Fruit fly (Drosophila melanogaster) whole organism, prepupa: Measurements from ENCODE around the gene Tm1.
A peak's percentile ranks its signal among the peaks of the same experiment; 100 is the strongest.

Experiments
- CG10631 ChIP-seq: fragments of 200-800 bp; sonication (Bioruptor generic); optimal IDR thresholded peaks from 2 replicates; lab custom pipeline; 2016; ENCODE audit warnings: missing biosample characterization, missing genetic modification characterization
- CG10669 ChIP-seq: fragments of 200-800 bp; sonication (Bioruptor generic); optimal IDR thresholded peaks from 3 replicates; lab custom pipeline; 2018; ENCODE audit warnings: missing biosample characterization, mild to moderate bottlenecking, missing genetic modification characterization, moderate library complexity
- CG11294 ChIP-seq: fragments of 200-800 bp; sonication (Bioruptor generic); IDR thresholded peaks from 2 replicates; pipeline ENCODE4 v1.3.6; 2022; ENCODE audit warnings: missing biosample characterization, missing genetic modification characterization
- CG15336 ChIP-seq: fragments of 200-800 bp; sonication (Bioruptor generic); IDR thresholded peaks from 2 replicates; pipeline ENCODE4 v1.3.6; 2022; ENCODE audit warnings: missing biosample characterization, missing genetic modification characterization
- CG1621 ChIP-seq: fragments of 200-800 bp; sonication (Bioruptor generic); optimal IDR thresholded peaks from 3 replicates; lab custom pipeline; 2018; ENCODE audit warnings: missing biosample characterization, mild to moderate bottlenecking, missing genetic modification characterization
- CG3032 ChIP-seq: fragments of 200-800 bp; optimal IDR thresholded peaks from 2 replicates; lab custom pipeline; 2019; ENCODE audit warnings: missing biosample characterization, mild to moderate bottlenecking, missing genetic modification characterization, moderate library complexity
- CG31627 ChIP-seq: fragments of 200-800 bp; sonication (Bioruptor generic); optimal IDR thresholded peaks from 3 replicates; lab custom pipeline; 2016; ENCODE audit warnings: missing biosample characterization, missing genetic modification characterization
- CG34406 ChIP-seq: fragments of 200-800 bp; sonication (Bioruptor generic); optimal IDR thresholded peaks from 3 replicates; lab custom pipeline; 2016; ENCODE audit warnings: missing biosample characterization, missing genetic modification characterization
- CG3919 ChIP-seq: fragments of 200-800 bp; sonication (Bioruptor generic); optimal IDR thresholded peaks from 3 replicates; lab custom pipeline; 2016; ENCODE audit warnings: missing biosample characterization, missing genetic modification characterization
- CG6163 ChIP-seq: fragments of 200-800 bp; sonication (Bioruptor generic); IDR thresholded peaks from 3 replicates; pipeline ENCODE4 v1.3.6; 2022; ENCODE audit warnings: missing biosample characterization, missing genetic modification characterization
- CG6276 ChIP-seq: fragments of 200-800 bp; sonication (Bioruptor generic); optimal IDR thresholded peaks from 2 replicates; lab custom pipeline; 2017; ENCODE audit warnings: missing biosample characterization, mild to moderate bottlenecking, missing genetic modification characterization
- CG6854 ChIP-seq: fragments of 200-800 bp; sonication (Bioruptor generic); optimal IDR thresholded peaks from 2 replicates; lab custom pipeline; 2017; ENCODE audit warnings: missing biosample characterization, mild to moderate bottlenecking, missing genetic modification characterization
- CG8119 ChIP-seq: fragments of 200-800 bp; sonication (Bioruptor generic); IDR thresholded peaks from 3 replicates; pipeline ENCODE4 v1.3.6; 2022; ENCODE audit warnings: missing biosample characterization, missing genetic modification characterization
- CG8319 ChIP-seq: fragments of 200-800 bp; sonication (Bioruptor generic); optimal IDR thresholded peaks from 3 replicates; lab custom pipeline; 2016; ENCODE audit warnings: missing biosample characterization, missing genetic modification characterization
- CG9139 ChIP-seq: fragments of 200-800 bp; sonication (Bioruptor generic); optimal IDR thresholded peaks from 3 replicates; lab custom pipeline; 2017; ENCODE audit warnings: missing biosample characterization, mild to moderate bottlenecking, missing genetic modification characterization
- Eip93F ChIP-seq: fragments of 200-800 bp; sonication (Bioruptor generic); optimal IDR thresholded peaks from 2 replicates; lab custom pipeline; 2016; ENCODE audit warnings: missing biosample characterization, mild to moderate bottlenecking, missing genetic modification characterization
- Hr39 ChIP-seq: fragments of 200-800 bp; sonication (Bioruptor generic); optimal IDR thresholded peaks from 2 replicates; lab custom pipeline; 2016; ENCODE audit warnings: missing biosample characterization, missing genetic modification characterization
- Met ChIP-seq: fragments of 200-800 bp; sonication (Bioruptor generic); optimal IDR thresholded peaks from 3 replicates; lab custom pipeline; 2016; ENCODE audit warnings: missing biosample characterization, missing genetic modification characterization
- Smox ChIP-seq: fragments of 200-800 bp; sonication (Bioruptor generic); optimal IDR thresholded peaks from 3 replicates; lab custom pipeline; 2016; ENCODE audit warnings: missing biosample characterization, missing genetic modification characterization
- Sox102F ChIP-seq: fragments of 200-800 bp; sonication (Bioruptor generic); optimal IDR thresholded peaks from 2 replicates; lab custom pipeline; 2016; ENCODE audit warnings: missing biosample characterization, mild to moderate bottlenecking, missing genetic modification characterization
- Sox15 ChIP-seq: fragments of 200-800 bp; sonication (Bioruptor generic); optimal IDR thresholded peaks from 3 replicates; lab custom pipeline; 2016; ENCODE audit warnings: missing biosample characterization, missing genetic modification characterization
- cyc ChIP-seq: fragments of 200-800 bp; sonication (Bioruptor generic); optimal IDR thresholded peaks from 3 replicates; lab custom pipeline; 2016; ENCODE audit warnings: missing biosample characterization, missing genetic modification characterization
- dsx ChIP-seq: fragments of 200-800 bp; optimal IDR thresholded peaks from 3 replicates; lab custom pipeline; 2019; ENCODE audit warnings: missing biosample characterization, mild to moderate bottlenecking, missing genetic modification characterization, moderate library complexity; ENCODE audit not compliant: poor library complexity, severe bottlenecking
- eg ChIP-seq: fragments of 200-800 bp; sonication (Bioruptor generic); IDR thresholded peaks from 3 replicates; pipeline ENCODE4 v1.3.6; 2022; ENCODE audit warnings: missing biosample characterization, missing genetic modification characterization
- esn ChIP-seq: fragments of 200-800 bp; sonication (Bioruptor generic); optimal IDR thresholded peaks from 2 replicates; lab custom pipeline; 2016; ENCODE audit warnings: missing biosample characterization, mild to moderate bottlenecking, missing genetic modification characterization, moderate library complexity
- fkh ChIP-seq: fragments of 200-800 bp; sonication (Bioruptor generic); optimal IDR thresholded peaks from 3 replicates; lab custom pipeline; 2017; ENCODE audit warnings: missing biosample characterization, mild to moderate bottlenecking, missing genetic modification characterization, moderate library complexity
- net ChIP-seq: fragments of 200-800 bp; sonication (Bioruptor generic); optimal IDR thresholded peaks from 3 replicates; lab custom pipeline; 2016; ENCODE audit warnings: missing biosample characterization, missing genetic modification characterization
- pdm3 ChIP-seq: fragments of 200-800 bp; sonication (Bioruptor generic); optimal IDR thresholded peaks from 3 replicates; lab custom pipeline; 2016; ENCODE audit warnings: missing biosample characterization, missing genetic modification characterization
- ss ChIP-seq, 2 experiments: fragments of 200-800 bp; sonication (Bioruptor generic); optimal IDR thresholded peaks; 2 replicates in 1 of 2; 3 replicates in 1 of 2; lab custom pipeline; 2017 to 2018; ENCODE audit warnings: mild to moderate bottlenecking in 2 of 2, missing biosample characterization in 2 of 2, missing genetic modification characterization in 2 of 2, moderate library complexity in 1 of 2
- svp ChIP-seq: fragments of 200-800 bp; sonication (Bioruptor generic); peaks from one replicate; lab custom pipeline; 2016; ENCODE audit warnings: missing biosample characterization, missing genetic modification characterization

Tm1 gene

DNA sequence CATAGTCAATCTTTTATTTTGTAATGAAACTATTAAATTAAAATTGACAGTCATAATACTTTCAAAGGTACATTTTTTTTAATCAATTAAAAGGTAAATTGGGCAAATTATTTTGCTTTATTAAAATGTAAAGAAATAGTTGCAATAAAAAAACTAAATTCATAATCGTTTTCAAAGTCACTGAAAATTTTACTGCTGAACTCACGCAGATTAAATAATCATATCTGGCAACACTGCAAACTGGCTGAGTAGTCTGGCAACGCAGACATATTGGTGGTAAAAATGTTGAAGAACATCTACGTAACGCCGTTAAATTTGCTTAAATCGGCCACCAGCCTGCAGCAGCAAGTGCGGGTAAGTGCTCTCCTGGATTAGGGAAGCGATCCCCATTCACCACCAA lies 52.5 kb downstream of the Tm1 start, which contains the start of gene mRpL9:
TSS of gene mRpL9 (plus strand) at position 267 of the 400 bp plus-strand sequence.
- TF ChIP-seq Eip93F (GFP tag; lab: Kevin White, UChicago) (no peak), CG31627 (peak; percentile 26), eg (GFP tag; lab: Robert Waterston, UW) (no peak), CG10631 (GFP tag; lab: Kevin White, UChicago) (no peak), CG11294 (no peak), Sox102F (GFP tag; lab: Kevin White, UChicago) (no peak), net (no peak), ss (GFP tag; optimal IDR thresholded peaks at IDR 0.05; lab: Kevin White, UChicago) (no peak), CG8119 (GFP tag; lab: Robert Waterston, UW) (no peak), cyc (GFP tag; lab: Kevin White, UChicago) (peak; percentile 33), Smox (GFP tag; lab: Kevin White, UChicago) (no peak), Hr39 (no peak), Met (no peak), CG15336 (GFP tag; lab: Robert Waterston, UW) (no peak), CG3032 (peak; percentile 31), fkh (GFP tag; lab: Kevin White, UChicago) (no peak), CG3919 (GFP tag; lab: Kevin White, UChicago) (no peak), esn (GFP tag; lab: Kevin White, UChicago) (peak; percentile 40), CG6163 (GFP tag; lab: Robert Waterston, UW) (no peak)

DNA sequence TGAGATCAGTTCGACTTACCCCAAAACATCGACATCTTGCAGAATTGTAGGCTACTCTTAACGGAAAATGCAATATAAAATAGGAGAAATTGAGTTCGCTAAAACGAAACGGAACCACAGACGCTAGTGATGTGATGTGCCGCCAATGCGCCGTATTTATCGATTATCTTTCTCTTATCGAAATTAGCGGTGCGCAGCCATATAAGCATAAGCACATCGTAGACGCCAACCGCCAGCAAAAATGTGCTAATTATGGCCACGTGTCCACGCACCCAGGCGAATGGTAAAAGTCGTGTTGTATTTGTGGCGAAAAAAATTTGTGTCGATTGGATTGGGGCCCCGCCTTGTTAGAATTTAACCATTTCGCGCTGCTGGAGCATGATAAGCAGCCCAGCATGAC lies 55.0 kb downstream of the Tm1 start, which contains the start of the genes Fkbp39 and Cyfip:
TSS of gene Fkbp39 (minus strand) at position 140 of the 400 bp plus-strand sequence.
TSS of gene Cyfip (plus strand) at position 273 of the 400 bp plus-strand sequence.
- TF ChIP-seq dsx: no peak
- TF ChIP-seq pdm3 (GFP tag; lab: Kevin White, UChicago): no peak
- no peak for TF ChIP-seq Sox15 (GFP tag; lab: Kevin White, UChicago)
- no peak for TF ChIP-seq fkh (GFP tag; lab: Kevin White, UChicago)
- TF ChIP-seq CG34406 (GFP tag; lab: Kevin White, UChicago): no peak
- TF ChIP-seq CG3032: peak; percentile 27
- peak; percentile 95 for TF ChIP-seq CG1621 (tag; lab: Kevin White, UChicago)
- 0 out of 3 replicates have a peak, but pooled peaks have one; percentile 18 for TF ChIP-seq CG6163 (GFP tag; lab: Robert Waterston, UW)
- TF ChIP-seq CG6854 (GFP tag; lab: Kevin White, UChicago): peak; percentile 21
- TF ChIP-seq esn (GFP tag; lab: Kevin White, UChicago): peak; percentile 11
- no peak for TF ChIP-seq CG9139 (GFP tag; lab: Kevin White, UChicago)
- peak; percentile 13 for TF ChIP-seq CG31627

DNA sequence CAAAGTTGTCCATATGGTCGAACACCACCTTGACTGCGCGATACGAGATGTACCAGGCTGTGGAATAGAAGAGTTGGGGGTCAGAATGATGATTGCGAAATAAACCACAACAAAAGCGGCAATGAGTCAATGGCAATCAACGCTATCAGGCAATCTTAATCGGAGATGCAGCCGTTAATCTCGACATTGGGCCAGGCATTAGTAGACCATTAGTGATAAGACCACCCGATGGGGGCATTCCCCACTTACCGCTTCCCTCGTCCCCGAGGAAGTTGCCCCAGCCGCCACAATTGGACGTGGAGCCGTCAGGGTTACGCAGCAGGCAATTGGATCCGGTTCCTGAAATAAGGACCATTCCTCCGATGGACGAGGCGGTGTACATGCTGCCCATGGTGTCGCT lies 61.1 kb downstream of the Tm1 start:
- TF ChIP-seq CG10669 (GFP tag; lab: Kevin White, UChicago) (no peak), fkh (GFP tag; lab: Kevin White, UChicago) (no peak), Eip93F (GFP tag; lab: Kevin White, UChicago) (no peak), CG6854 (GFP tag; lab: Kevin White, UChicago) (no peak), CG8319 (GFP tag; lab: Kevin White, UChicago) (no peak), Sox15 (GFP tag; lab: Kevin White, UChicago) (no peak), CG11294 (no peak), CG8119 (GFP tag; lab: Robert Waterston, UW) (no peak), CG34406 (GFP tag; lab: Kevin White, UChicago) (no peak), CG6276 (GFP tag; lab: Kevin White, UChicago) (no peak), svp (GFP tag; lab: Kevin White, UChicago) (no peak)

DNA sequence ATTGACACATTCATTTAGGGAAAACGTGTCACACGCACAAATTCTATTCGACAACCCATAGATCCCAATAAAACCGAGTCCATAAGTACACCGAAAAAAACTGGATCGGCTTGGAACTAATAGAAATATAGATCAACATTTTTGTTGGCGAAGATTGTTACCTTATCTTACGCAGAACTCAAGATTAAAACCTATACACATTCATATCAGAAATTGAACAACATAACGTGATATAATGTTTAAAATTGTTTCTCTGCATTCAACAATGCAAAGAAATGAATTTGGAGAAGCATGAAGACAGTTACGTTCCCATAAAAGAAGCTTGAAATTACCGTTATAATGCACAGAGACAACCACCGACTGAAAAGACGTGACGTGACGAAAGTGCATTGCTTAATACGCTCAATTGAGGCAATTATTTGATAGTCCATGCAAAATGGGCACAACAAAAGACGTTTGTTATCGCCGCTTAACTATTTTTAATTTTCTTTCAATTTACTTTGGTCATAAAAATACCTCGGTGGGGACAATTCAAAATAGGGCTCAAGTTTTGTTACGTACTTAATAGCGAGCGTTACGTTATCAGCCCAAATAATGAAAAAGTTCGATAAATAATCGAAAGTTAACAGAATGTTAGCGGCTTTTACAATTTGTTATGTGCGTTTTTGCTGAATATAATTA lies 62.2 kb downstream of the Tm1 start, which contains the start of gene SerRS-m:
TSS of gene SerRS-m (plus strand) at position 616 of the 681 bp plus-strand sequence.
- no peak for TF ChIP-seq cyc (GFP tag; lab: Kevin White, UChicago)
- no peak for TF ChIP-seq fkh (GFP tag; lab: Kevin White, UChicago)
- no peak for TF ChIP-seq CG15336 (GFP tag; lab: Robert Waterston, UW)
- peak; percentile 2 for TF ChIP-seq esn (GFP tag; lab: Kevin White, UChicago)
